Fruit fly (Drosophila melanogaster): Measurements from ENCODE around the gene Atpalpha.

DNA sequence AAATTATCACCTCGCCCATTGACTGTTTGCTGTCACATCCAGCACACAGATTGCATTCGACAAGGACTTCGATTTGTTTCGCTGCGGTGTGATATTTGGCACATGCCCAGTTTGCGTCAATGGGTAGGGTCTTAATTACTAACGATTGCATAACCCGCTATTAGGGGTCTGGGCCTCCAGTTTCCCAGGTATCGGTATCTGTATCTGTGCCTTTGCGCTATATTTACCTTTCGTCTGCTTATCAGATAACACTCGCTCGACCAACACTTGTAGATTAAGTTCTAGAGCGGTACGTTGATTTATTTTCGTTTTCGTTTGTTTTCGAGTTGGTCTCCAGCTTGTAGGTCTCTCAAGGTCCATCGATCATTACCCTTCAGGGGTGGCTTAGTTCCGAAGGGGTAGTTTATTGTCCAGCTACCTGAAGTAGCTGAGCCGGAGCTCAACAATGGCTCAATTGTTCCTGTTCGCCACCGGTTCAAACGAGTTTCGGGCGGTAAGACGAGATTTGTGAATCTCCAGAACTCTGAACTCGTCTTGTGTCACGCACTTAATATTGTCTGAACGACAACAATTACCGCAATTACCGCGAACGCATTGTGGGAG lies 2.9 kb downstream of the Atpalpha start:
- no peak for TF ChIP-seq CG11902 (GFP tag; optimal IDR thresholded peaks at IDR 0.05)
- TF ChIP-seq CG7368 (GFP tag; optimal IDR thresholded peaks at IDR 0.05), result no peak
- no peak for TF ChIP-seq CG6163 (GFP tag; IDR thresholded peaks at IDR 0.05)
- no peak for TF ChIP-seq OdsH (GFP tag; optimal IDR thresholded peaks at IDR 0.05)
- no peak for TF ChIP-seq Lpt (GFP tag; optimal IDR thresholded peaks at IDR 0.05)
- no peak for TF ChIP-seq Gug (GFP tag; IDR thresholded peaks at IDR 0.05)
- no peak for TF ChIP-seq CG4318 (GFP tag; optimal IDR thresholded peaks at IDR 0.05)
- no peak for TF ChIP-seq Sox102F (GFP tag; optimal IDR thresholded peaks at IDR 0.05)
